Worm (Caenorhabditis elegans): ENCODE results near the gene cash-1.

DNA sequence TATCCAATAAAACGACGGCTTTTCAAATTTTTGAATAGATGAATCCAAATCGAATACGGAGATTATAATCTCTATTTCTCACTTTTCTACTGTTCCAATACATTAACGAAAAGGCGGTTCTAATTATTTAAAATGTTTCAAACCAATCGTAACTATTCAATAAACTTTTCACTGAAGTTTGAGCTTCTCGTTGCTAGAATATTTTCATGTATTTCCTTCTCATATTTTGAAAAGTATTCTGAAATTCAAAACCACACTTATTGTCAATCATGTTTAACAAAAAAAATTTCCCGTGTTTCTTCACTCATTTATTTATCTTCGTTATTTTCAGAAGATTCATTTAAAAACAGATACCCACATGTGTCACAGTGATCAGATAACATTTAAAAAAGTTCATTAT, 40.7 kb downstream of the cash-1 start, which contains the start of gene F15H10.8:
- no peak for TF ChIP-seq jun-1 (tag; optimal IDR thresholded peaks at IDR 0.05)
- no peak for TF ChIP-seq lin-39 (tag; optimal IDR thresholded peaks at IDR 0.05)
- no peak for TF ChIP-seq ceh-82 (tag; optimal IDR thresholded peaks at IDR 0.05)
- no peak for TF ChIP-seq lin-15B (tag; optimal IDR thresholded peaks at IDR 0.05)
- no peak for TF ChIP-seq nhr-28 (tag; optimal IDR thresholded peaks at IDR 0.05)

All from whole organism, L3 larva.